Fruit fly (Drosophila melanogaster): ENCODE data around the gene Npc2f.

dm6 chr3R:24151924-24152809 lies 14.5 kb downstream of the Npc2f start, which contains the start of the genes p38a and CG6178:
- TF ChIP-seq psq (optimal IDR thresholded peaks at IDR 0.05) (no peak), Dll (optimal IDR thresholded peaks at IDR 0.05) (no peak), EcR (GFP tag; optimal IDR thresholded peaks at IDR 0.05) (no peak), usp (GFP tag; optimal IDR thresholded peaks at IDR 0.05) (no peak), CG8478 (optimal IDR thresholded peaks at IDR 0.05) (no peak), pan (optimal IDR thresholded peaks at IDR 0.05) (no peak)

Measured in whole organism.